Worm (Caenorhabditis elegans) whole organism, L4 larva: ENCODE data around the gene T28B11.1.

Experiments used
- ceh-28 ChIP-seq: fragments of 150-350 bp; optimal IDR thresholded peaks from 2 replicates; lab custom pipeline; 2014; ENCODE audit warnings: missing biosample characterization, missing genetic modification reagents, missing genetic modification characterization
- dmd-6 ChIP-seq: fragments of 200-800 bp; sonication (Bioruptor generic); IDR thresholded peaks from 2 replicates; pipeline ENCODE4 v1.3.6; 2022; ENCODE audit warnings: missing genetic modification reagents, missing genetic modification characterization, missing compliant biosample characterization
- lin-13 ChIP-seq: fragments of 150-350 bp; optimal IDR thresholded peaks from 2 replicates; lab custom pipeline; 2014; ENCODE audit warnings: missing biosample characterization, missing genetic modification reagents, missing genetic modification characterization
- lin-15B ChIP-seq: fragments of 150-350 bp; sonication (generic microtip); optimal IDR thresholded peaks from 3 replicates; lab custom pipeline; 2014; ENCODE audit warnings: missing biosample characterization, missing genetic modification characterization
- mxl-2 ChIP-seq: fragments of 200-800 bp; sonication (Bioruptor generic); conservative IDR thresholded peaks from 2 replicates; pipeline ENCODE4 v1.3.6; 2022; ENCODE audit warnings: missing genetic modification reagents, missing genetic modification characterization, missing compliant biosample characterization
- nhr-25 ChIP-seq: sonication (generic microtip); optimal IDR thresholded peaks from 2 replicates; lab custom pipeline; 2017; ENCODE audit warnings: missing genetic modification characterization, mild to moderate bottlenecking, missing compliant biosample characterization, antibody characterized with exemption, moderate library complexity, borderline replicate concordance; ENCODE audit not compliant: insufficient read depth
- nhr-77 ChIP-seq: fragments of 150-350 bp; optimal IDR thresholded peaks from 2 replicates; lab custom pipeline; 2014; ENCODE audit warnings: missing biosample characterization, missing genetic modification characterization
- skn-1 ChIP-seq: fragments of 150-350 bp; optimal IDR thresholded peaks from 2 replicates; lab custom pipeline; 2014; ENCODE audit warnings: missing biosample characterization, missing genetic modification characterization

DNA sequence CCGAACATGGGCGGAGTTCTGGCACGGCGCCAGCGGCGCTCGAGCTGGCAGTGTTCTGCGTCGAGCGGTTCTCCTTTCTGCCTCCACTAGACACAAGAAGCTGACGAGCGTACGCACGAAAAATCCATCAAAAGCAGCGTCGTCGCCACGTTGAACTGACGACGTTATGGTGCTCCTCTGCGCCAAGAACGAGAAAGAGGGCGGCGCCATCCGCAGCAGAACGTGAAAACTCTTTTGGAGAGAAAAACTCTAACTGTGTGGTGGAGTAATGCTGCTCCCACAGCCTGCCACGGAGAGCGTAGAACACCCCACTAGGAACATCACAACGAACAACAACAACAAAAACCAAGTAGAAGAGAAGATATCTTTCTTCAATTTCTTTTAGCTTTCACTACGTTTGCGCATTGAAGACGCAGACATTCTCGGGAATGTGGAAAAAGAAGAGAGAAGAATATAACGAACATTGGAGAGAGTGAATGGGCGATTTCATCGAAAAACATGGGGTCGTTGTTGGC lies 10.3 kb downstream of the T28B11.1 start:
- TF ChIP-seq lin-13 (GFP tag; lab: Kevin White, UChicago), result no peak
- TF ChIP-seq ceh-28, result no peak
- TF ChIP-seq nhr-77 (tag; lab: Kevin White, UChicago), result no peak
- TF ChIP-seq skn-1 (tag; lab: Kevin White, UChicago), result no peak
- TF ChIP-seq lin-15B, result no peak
- TF ChIP-seq mxl-2 (GFP tag; lab: Robert Waterston, UW), result no peak
- TF ChIP-seq nhr-25 (tag; lab: Kevin White, UChicago), result no peak
- 0 out of 2 replicates have a peak, but pooled peaks have one; percentile 17 for TF ChIP-seq dmd-6
